Fruit fly (Drosophila melanogaster) whole organism, embryonic: ENCODE data around the gene CG17571.

ENCODE experiments used
- Bgb ChIP-seq: fragments of 200-800 bp; sonication (Bioruptor generic); IDR thresholded peaks from 2 replicates; pipeline ENCODE4 v1.3.6; 2022; ENCODE audit warnings: missing biosample characterization, missing genetic modification characterization; ENCODE audit not compliant: partially characterized antibody
- CG11456 ChIP-seq: fragments of 200-800 bp; sonication (Bioruptor generic); IDR thresholded peaks from 3 replicates; pipeline ENCODE4 v1.3.6; 2022; ENCODE audit warnings: missing biosample characterization, missing genetic modification characterization
- CG11504 ChIP-seq: fragments of 200-800 bp; sonication (Bioruptor generic); optimal IDR thresholded peaks from 3 replicates; lab custom pipeline; 2019; ENCODE audit warnings: missing biosample characterization, mild to moderate bottlenecking, missing genetic modification characterization, moderate library complexity
- CG12391 ChIP-seq: fragments of 200-800 bp; sonication (Bioruptor generic); optimal IDR thresholded peaks from 3 replicates; lab custom pipeline; 2018; ENCODE audit warnings: missing biosample characterization, mild to moderate bottlenecking, missing genetic modification characterization, moderate library complexity
- CG13424 ChIP-seq: fragments of 200-800 bp; sonication (Bioruptor generic); optimal IDR thresholded peaks from 2 replicates; lab custom pipeline; 2019; ENCODE audit warnings: missing biosample characterization, mild to moderate bottlenecking, missing genetic modification characterization, moderate library complexity
- CG1647 ChIP-seq: fragments of 200-800 bp; sonication (Bioruptor generic); optimal IDR thresholded peaks from 3 replicates; lab custom pipeline; 2016; ENCODE audit warnings: missing biosample characterization, missing genetic modification characterization
- CG17568 ChIP-seq: fragments of 200-800 bp; sonication (Bioruptor generic); optimal IDR thresholded peaks from 2 replicates; lab custom pipeline; 2018; ENCODE audit warnings: missing biosample characterization, mild to moderate bottlenecking, missing genetic modification characterization, moderate library complexity
- CG31224 ChIP-seq: fragments of 200-800 bp; sonication (Bioruptor generic); IDR thresholded peaks from 2 replicates; pipeline ENCODE4 v1.3.6; 2022; ENCODE audit warnings: missing biosample characterization, missing genetic modification characterization
- CG3163 ChIP-seq: fragments of 200-800 bp; sonication (Bioruptor generic); optimal IDR thresholded peaks from 3 replicates; lab custom pipeline; 2016; ENCODE audit warnings: missing biosample characterization, missing genetic modification characterization
- CG33213 ChIP-seq: fragments of 200-800 bp; sonication (Bioruptor generic); optimal IDR thresholded peaks from 3 replicates; lab custom pipeline; 2016; ENCODE audit warnings: missing biosample characterization, missing genetic modification characterization
- CG4707 ChIP-seq: fragments of 200-800 bp; sonication (Bioruptor generic); optimal IDR thresholded peaks from 2 replicates; lab custom pipeline; 2018; ENCODE audit warnings: missing biosample characterization, mild to moderate bottlenecking, missing genetic modification characterization, moderate library complexity
- CG6854 ChIP-seq: fragments of 200-800 bp; sonication (Bioruptor generic); optimal IDR thresholded peaks from 3 replicates; lab custom pipeline; 2017; ENCODE audit warnings: missing biosample characterization, mild to moderate bottlenecking, missing genetic modification characterization
- CG8290 ChIP-seq, 3 experiments: fragments of 200-800 bp; sonication (Bioruptor generic); optimal IDR thresholded peaks; 2 replicates each; lab custom pipeline; 2016 to 2019; ENCODE audit warnings: missing biosample characterization in 3 of 3, missing genetic modification characterization in 3 of 3, mild to moderate bottlenecking in 2 of 3, moderate library complexity in 1 of 3
- CTCF ChIP-seq: fragments of 200-800 bp; sonication (Bioruptor generic); optimal IDR thresholded peaks from 2 replicates; lab custom pipeline; 2017; ENCODE audit warnings: missing biosample characterization, mild to moderate bottlenecking, missing genetic modification characterization, moderate library complexity
- Deaf1 ChIP-seq: fragments of 200-800 bp; optimal IDR thresholded peaks from 3 replicates; lab custom pipeline; 2019; ENCODE audit warnings: missing biosample characterization, mild to moderate bottlenecking, missing genetic modification characterization, moderate library complexity
- Elba2 ChIP-seq: fragments of 200-800 bp; sonication (Bioruptor generic); optimal IDR thresholded peaks from 3 replicates; lab custom pipeline; 2016; ENCODE audit warnings: missing biosample characterization, missing genetic modification characterization
- GATAe ChIP-seq: fragments of 200-800 bp; sonication (Bioruptor generic); conservative IDR thresholded peaks from 2 replicates; pipeline ENCODE4 v1.3.6; 2022; ENCODE audit warnings: missing biosample characterization, missing genetic modification characterization
- HLH54F ChIP-seq: fragments of 200-800 bp; sonication (Bioruptor generic); optimal IDR thresholded peaks from 3 replicates; lab custom pipeline; 2016; ENCODE audit warnings: missing biosample characterization, missing genetic modification characterization
- Hey ChIP-seq: fragments of 200-800 bp; sonication (Bioruptor generic); optimal IDR thresholded peaks from 3 replicates; lab custom pipeline; 2018; ENCODE audit warnings: missing biosample characterization, mild to moderate bottlenecking, missing genetic modification characterization
- Hr51 ChIP-seq, 2 experiments: fragments of 200-800 bp; sonication (Bioruptor generic); optimal IDR thresholded peaks; 2 replicates in 1 of 2; 3 replicates in 1 of 2; lab custom pipeline; 2016 to 2018; ENCODE audit warnings: missing biosample characterization in 2 of 2, missing genetic modification characterization in 2 of 2, mild to moderate bottlenecking in 1 of 2, moderate library complexity in 1 of 2
- Nf-YA ChIP-seq: fragments of 200-800 bp; sonication (Bioruptor generic); IDR thresholded peaks from 2 replicates; pipeline ENCODE4 v1.3.6; 2022; ENCODE audit warnings: missing biosample characterization, missing genetic modification characterization
- Nf-YC ChIP-seq: fragments of 200-800 bp; optimal IDR thresholded peaks from 3 replicates; lab custom pipeline; 2019; ENCODE audit warnings: missing biosample characterization, mild to moderate bottlenecking, missing genetic modification characterization, moderate library complexity
- NfI ChIP-seq: fragments of 200-800 bp; sonication (Bioruptor generic); optimal IDR thresholded peaks from 3 replicates; lab custom pipeline; 2018; ENCODE audit warnings: missing biosample characterization, mild to moderate bottlenecking, missing genetic modification characterization, moderate library complexity
- Trl ChIP-seq, 3 experiments: fragments of >200 bp in 2 of 3; fragments of 200-800 bp in 1 of 3; sonication (Bioruptor generic) in 1 of 3; optimal IDR thresholded peaks; 2 replicates in 1 of 3; 3 replicates in 2 of 3; lab custom pipeline; 2016 to 2017; ENCODE audit warnings: missing biosample characterization in 1 of 3, missing genetic modification characterization in 1 of 3
- abd-A ChIP-seq: fragments of 200-800 bp; sonication (Bioruptor generic); optimal IDR thresholded peaks from 3 replicates; lab custom pipeline; 2019; ENCODE audit warnings: missing biosample characterization, mild to moderate bottlenecking, missing genetic modification characterization, moderate library complexity
- cato ChIP-seq: fragments of 200-800 bp; sonication (Bioruptor generic); optimal IDR thresholded peaks from 2 replicates; lab custom pipeline; 2016; ENCODE audit warnings: missing biosample characterization, missing genetic modification characterization, borderline replicate concordance
- chinmo ChIP-seq: fragments of 200-800 bp; sonication (Bioruptor generic); IDR thresholded peaks from 4 replicates; pipeline ENCODE4 v1.3.6; 2022; ENCODE audit warnings: missing biosample characterization, missing genetic modification characterization; ENCODE audit not compliant: partially characterized antibody
- corto ChIP-seq: fragments of 200-800 bp; sonication (Bioruptor generic); optimal IDR thresholded peaks from 2 replicates; lab custom pipeline; 2016; ENCODE audit warnings: missing biosample characterization, mild to moderate bottlenecking, missing genetic modification characterization, moderate library complexity
- dan ChIP-seq: fragments of 200-800 bp; sonication (Bioruptor generic); IDR thresholded peaks from 2 replicates; pipeline ENCODE4 v1.3.6; 2022; ENCODE audit warnings: missing biosample characterization, missing genetic modification characterization
- eve ChIP-seq, 2 experiments: fragments of >200 bp; optimal IDR thresholded peaks; 2 replicates each; lab custom pipeline; 2017; ENCODE audit warnings: missing biosample characterization in 2 of 2, missing genetic modification characterization in 2 of 2
- fd64A ChIP-seq: fragments of 200-800 bp; sonication (Bioruptor generic); optimal IDR thresholded peaks from 3 replicates; lab custom pipeline; 2018; ENCODE audit warnings: missing biosample characterization, mild to moderate bottlenecking, missing genetic modification characterization
- hb ChIP-seq: fragments of 200-800 bp; sonication (Bioruptor generic); IDR thresholded peaks from 3 replicates; pipeline ENCODE4 v1.3.6; 2022; ENCODE audit warnings: missing biosample characterization, missing genetic modification characterization; ENCODE audit not compliant: partially characterized antibody
- insv ChIP-seq, 2 experiments: fragments of 200-800 bp; sonication (Bioruptor generic); optimal IDR thresholded peaks; 3 replicates each; lab custom pipeline; 2016 to 2018; ENCODE audit warnings: missing biosample characterization in 2 of 2, missing genetic modification characterization in 2 of 2
- lbe ChIP-seq: fragments of 200-800 bp; sonication (Bioruptor generic); optimal IDR thresholded peaks from 2 replicates; lab custom pipeline; 2016; ENCODE audit warnings: missing biosample characterization, mild to moderate bottlenecking, missing genetic modification characterization
- luna ChIP-seq: fragments of 200-800 bp; sonication (Bioruptor generic); optimal IDR thresholded peaks from 2 replicates; lab custom pipeline; 2016; ENCODE audit warnings: missing biosample characterization, missing genetic modification characterization
- otp ChIP-seq: fragments of 200-800 bp; sonication (Bioruptor generic); IDR thresholded peaks from 3 replicates; pipeline ENCODE4, ENCODE4 v1.3.6; 2022; ENCODE audit warnings: missing biosample characterization, missing genetic modification characterization
- scrt ChIP-seq: fragments of 200-800 bp; sonication (Bioruptor generic); optimal IDR thresholded peaks from 2 replicates; lab custom pipeline; 2018; ENCODE audit warnings: missing biosample characterization, mild to moderate bottlenecking, missing genetic modification characterization, moderate library complexity
- sens ChIP-seq: fragments of 200-800 bp; sonication (Bioruptor generic); peaks from one replicate; lab custom pipeline; 2016; ENCODE audit warnings: missing biosample characterization, missing genetic modification characterization
- sisA ChIP-seq: fragments of 200-800 bp; sonication (Bioruptor generic); IDR thresholded peaks from 2 replicates; pipeline ENCODE4 v1.3.6; 2022; ENCODE audit warnings: missing biosample characterization, missing genetic modification characterization
- sug ChIP-seq: fragments of 200-800 bp; optimal IDR thresholded peaks from 2 replicates; lab custom pipeline; 2019; ENCODE audit warnings: missing biosample characterization, mild to moderate bottlenecking, missing genetic modification characterization, moderate library complexity
- trh ChIP-seq: fragments of 200-800 bp; sonication (Bioruptor generic); optimal IDR thresholded peaks from 2 replicates; lab custom pipeline; 2016; ENCODE audit warnings: missing biosample characterization, missing genetic modification characterization
- z ChIP-seq: fragments of 200-800 bp; sonication (Bioruptor generic); IDR thresholded peaks from 3 replicates; pipeline ENCODE4 v1.3.6; 2022; ENCODE audit warnings: missing biosample characterization, missing genetic modification characterization
- zfh1 ChIP-seq: fragments of 200-800 bp; sonication (Bioruptor generic); IDR thresholded peaks from 3 replicates; pipeline ENCODE4 v1.3.6; 2022; ENCODE audit warnings: missing biosample characterization, missing genetic modification characterization

Gene CG17571

dm6 chr2L:20242586-20243157, 14.3 kb downstream of the CG17571 start:
- TF ChIP-seq z (GFP tag; lab: Robert Waterston, UW) = peak; percentile 90
- no peak for TF ChIP-seq lbe (GFP tag; lab: Kevin White, UChicago)
- TF ChIP-seq CG1647 (GFP tag; lab: Kevin White, UChicago) = no peak
- TF ChIP-seq Elba2 (GFP tag; lab: Kevin White, UChicago) = no peak
- TF ChIP-seq Trl (optimal IDR thresholded peaks at IDR 0.05; lab: Kevin White, UChicago) = peak; percentile 36 to 69
- no peak for TF ChIP-seq Trl (GFP tag; optimal IDR thresholded peaks at IDR 0.05; lab: Kevin White, UChicago)
- no peak for TF ChIP-seq sug (tag; lab: Kevin White, UChicago)
- TF ChIP-seq corto = no peak
- no peak for TF ChIP-seq luna (GFP tag; lab: Kevin White, UChicago)
- TF ChIP-seq CG3163 (GFP tag; lab: Kevin White, UChicago) = peak; percentile 74
- TF ChIP-seq otp (GFP tag; lab: Robert Waterston, UW) = no peak
- TF ChIP-seq Deaf1 (tag; lab: Kevin White, UChicago) = peak; percentile 84
- TF ChIP-seq zfh1 (GFP tag; lab: Robert Waterston, UW) = no peak
- no peak for TF ChIP-seq GATAe (GFP tag; lab: Robert Waterston, UW)
- no peak for TF ChIP-seq CG8290 (GFP tag; optimal IDR thresholded peaks at IDR 0.05; lab: Kevin White, UChicago)
- no peak for TF ChIP-seq CG8290 (tag; optimal IDR thresholded peaks at IDR 0.05; lab: Kevin White, UChicago)
- no peak for TF ChIP-seq Nf-YA (GFP tag; lab: Robert Waterston, UW)
- TF ChIP-seq, all 482 proteins: peak for 4

dm6 chr2L:20240171-20240570, 16.8 kb downstream of the CG17571 start:
- TF ChIP-seq sens (GFP tag; lab: Kevin White, UChicago) (peak; percentile 56), GATAe (GFP tag; lab: Robert Waterston, UW) (no peak), scrt (GFP tag; lab: Kevin White, UChicago) (peak; percentile 34)
- TF ChIP-seq, all 482 proteins: peak for 2

dm6 chr2L:20229883-20230445, 27.0 kb downstream of the CG17571 start:
- TF ChIP-seq CG6854 (GFP tag; lab: Kevin White, UChicago) (peak; percentile 14), z (GFP tag; lab: Robert Waterston, UW) (peak; percentile 77; the same call in 1 of the 3 replicates), CTCF (GFP tag; lab: Kevin White, UChicago) (peak; percentile 55), chinmo (0 out of 4 replicates have a peak, but pooled peaks have one; percentile 54), CG13424 (peak; percentile 11), Nf-YC (peak; percentile 8), Hr51 (GFP tag; optimal IDR thresholded peaks at IDR 0.05; lab: Kevin White, UChicago) (peak in 1 of 2 experiments; percentile 25), HLH54F (GFP tag; lab: Kevin White, UChicago) (no peak), trh (GFP tag; lab: Kevin White, UChicago) (no peak), CG4707 (GFP tag; lab: Kevin White, UChicago) (peak; percentile 27), CG12391 (tag; lab: Kevin White, UChicago) (no peak), eve (GFP tag; optimal IDR thresholded peaks at IDR 0.05; lab: Kevin White, UChicago) (peak in 1 of 2 experiments; percentile 52), abd-A (peak; percentile 43), CG17568 (GFP tag; lab: Kevin White, UChicago) (peak; percentile 1), CG11504 (tag; lab: Kevin White, UChicago) (peak; percentile 29), sens (GFP tag; lab: Kevin White, UChicago) (peak; percentile 65)
- TF ChIP-seq, all 482 proteins: peak for 13

dm6 chr2L:20225833-20226232, 31.2 kb downstream of the CG17571 start:
- TF ChIP-seq Bgb (GFP tag; lab: Robert Waterston, UW) = no peak
- TF ChIP-seq trh (GFP tag; lab: Kevin White, UChicago) = no peak
- no peak for TF ChIP-seq sisA (GFP tag; lab: Robert Waterston, UW)
- TF ChIP-seq CG11456 (GFP tag; lab: Robert Waterston, UW) = 0 out of 3 replicates have a peak, but pooled peaks have one; percentile 32
- TF ChIP-seq CG31224 = no peak
- TF ChIP-seq eve (GFP tag; optimal IDR thresholded peaks at IDR 0.05; lab: Kevin White, UChicago) = no peak
- peak; percentile 95 for TF ChIP-seq Hey (tag; lab: Kevin White, UChicago)
- TF ChIP-seq CG33213 = no peak
- TF ChIP-seq hb (GFP tag; lab: Robert Waterston, UW) = no peak
- TF ChIP-seq NfI (GFP tag; lab: Kevin White, UChicago) = no peak
- TF ChIP-seq dan (GFP tag; lab: Robert Waterston, UW) = no peak
- no peak for TF ChIP-seq cato (GFP tag; lab: Kevin White, UChicago)
- no peak for TF ChIP-seq fd64A
- TF ChIP-seq Deaf1 (tag; lab: Kevin White, UChicago) = peak; percentile 24
- TF ChIP-seq insv (GFP tag; optimal IDR thresholded peaks at IDR 0.05; lab: Kevin White, UChicago) = no peak
